Fruit fly (Drosophila melanogaster) whole organism, wandering third instar larva: ENCODE measurements around the gene Nuak.

Experiments used
- Abd-B ChIP-seq: fragments of >200 bp; optimal IDR thresholded peaks from 2 replicates; lab custom pipeline; 2017; ENCODE audit warnings: missing biosample characterization, missing genetic modification characterization
- CG32264 ChIP-seq: fragments of 200-800 bp; sonication (Bioruptor generic); optimal IDR thresholded peaks from 2 replicates; lab custom pipeline; 2016; ENCODE audit warnings: missing biosample characterization, missing genetic modification characterization
- CG9705 ChIP-seq: fragments of 200-800 bp; sonication (Bioruptor generic); optimal IDR thresholded peaks from 2 replicates; lab custom pipeline; 2018; ENCODE audit warnings: missing biosample characterization, mild to moderate bottlenecking, missing genetic modification characterization
- CrebA ChIP-seq: fragments of 200-800 bp; sonication (Bioruptor generic); optimal IDR thresholded peaks from 2 replicates; lab custom pipeline; 2016; ENCODE audit warnings: missing biosample characterization, mild to moderate bottlenecking, missing genetic modification characterization, borderline replicate concordance
- Dfd ChIP-seq: fragments of >200 bp; optimal IDR thresholded peaks from 2 replicates; lab custom pipeline; 2017; ENCODE audit warnings: missing biosample characterization, missing genetic modification characterization
- Dif ChIP-seq: fragments of 200-275, 200-300 bp; sonication (Bioruptor generic); optimal IDR thresholded peaks from 2 replicates; lab custom pipeline; 2018; ENCODE audit warnings: missing biosample characterization, missing genetic modification characterization; ENCODE audit not compliant: partially characterized antibody
- GATAd ChIP-seq: sonication (Bioruptor generic); optimal IDR thresholded peaks from 2 replicates; lab custom pipeline; 2016; ENCODE audit warnings: missing biosample characterization, missing genetic modification characterization
- HLH106 ChIP-seq: fragments of 200-800 bp; optimal IDR thresholded peaks from 3 replicates; lab custom pipeline; 2019; ENCODE audit warnings: missing biosample characterization, mild to moderate bottlenecking, missing genetic modification characterization, moderate library complexity
- Hnf4 ChIP-seq: fragments of 200-800 bp; sonication (Bioruptor generic); optimal IDR thresholded peaks from 2 replicates; lab custom pipeline; 2016; ENCODE audit warnings: missing biosample characterization, mild to moderate bottlenecking, missing genetic modification characterization
- Hr83 ChIP-seq: fragments of 200-300 bp; sonication (Bioruptor generic); optimal IDR thresholded peaks from 2 replicates; lab custom pipeline; 2016; ENCODE audit warnings: missing biosample characterization, mild to moderate bottlenecking, missing genetic modification characterization, moderate library complexity; ENCODE audit not compliant: poor library complexity, severe bottlenecking
- Jra ChIP-seq: sonication (Bioruptor generic); optimal IDR thresholded peaks from 2 replicates; lab custom pipeline; 2016; ENCODE audit warnings: missing biosample characterization, missing genetic modification characterization
- Mio ChIP-seq: sonication (Bioruptor generic); optimal IDR thresholded peaks from 2 replicates; lab custom pipeline; 2016; ENCODE audit warnings: missing biosample characterization, missing genetic modification characterization
- Myc ChIP-seq: fragments of >200 bp; optimal IDR thresholded peaks from 2 replicates; lab custom pipeline; 2017
- N ChIP-seq: fragments of >200 bp; optimal IDR thresholded peaks from 2 replicates; lab custom pipeline; 2018; ENCODE audit warnings: missing biosample characterization, missing external identifiers, missing genetic modification characterization
- Rel ChIP-seq, 2 experiments: fragments of 200-800 bp; sonication (Bioruptor generic) in 1 of 2; optimal IDR thresholded peaks; 2 replicates in 1 of 2; 3 replicates in 1 of 2; lab custom pipeline; 2016 to 2019; ENCODE audit warnings: mild to moderate bottlenecking in 2 of 2, missing biosample characterization in 2 of 2, missing genetic modification characterization in 2 of 2, moderate library complexity in 1 of 2
- Vsx2 ChIP-seq: fragments of 200-300, 225-300 bp; sonication (Bioruptor generic); optimal IDR thresholded peaks from 2 replicates; lab custom pipeline; 2018; ENCODE audit warnings: missing biosample characterization, missing genetic modification characterization; ENCODE audit not compliant: partially characterized antibody
- br ChIP-seq: fragments of 200-800 bp; sonication (Bioruptor generic); optimal IDR thresholded peaks from 2 replicates; lab custom pipeline; 2016; ENCODE audit warnings: missing biosample characterization, missing genetic modification characterization
- brk ChIP-seq: fragments of 200-800 bp; sonication (Bioruptor generic); optimal IDR thresholded peaks from 2 replicates; lab custom pipeline; 2016; ENCODE audit warnings: missing biosample characterization, mild to moderate bottlenecking, missing genetic modification characterization
- dl ChIP-seq, 2 experiments: fragments of 175-275, 200-275 bp in 1 of 2; fragments of 200-275 bp in 1 of 2; sonication (Bioruptor generic); optimal IDR thresholded peaks; lab custom pipeline; 2018; ENCODE audit warnings: mild to moderate bottlenecking in 2 of 2, missing biosample characterization in 2 of 2, missing genetic modification characterization in 2 of 2, moderate library complexity in 2 of 2; ENCODE audit not compliant: partially characterized antibody in 2 of 2, insufficient read depth in 1 of 2
- dmrt93B ChIP-seq: fragments of 200-800 bp; sonication (Bioruptor generic); optimal IDR thresholded peaks from 2 replicates; lab custom pipeline; 2018; ENCODE audit warnings: missing biosample characterization, mild to moderate bottlenecking, missing genetic modification characterization
- dsf ChIP-seq: sonication (Bioruptor generic); optimal IDR thresholded peaks from 2 replicates; lab custom pipeline; 2016; ENCODE audit warnings: missing biosample characterization, missing genetic modification characterization, borderline replicate concordance
- ey ChIP-seq: fragments of 200-800 bp; sonication (Bioruptor generic); optimal IDR thresholded peaks from 2 replicates; lab custom pipeline; 2016; ENCODE audit warnings: missing biosample characterization, missing genetic modification characterization
- foxo ChIP-seq, 2 experiments: fragments of 200-800 bp; sonication (Bioruptor generic); optimal IDR thresholded peaks; 2 replicates in 1 of 2; 3 replicates in 1 of 2; lab custom pipeline; 2016 to 2017; ENCODE audit warnings: missing biosample characterization in 2 of 2, missing genetic modification characterization in 2 of 2
- fru ChIP-seq: fragments of 200-800 bp; sonication (Bioruptor generic); optimal IDR thresholded peaks from 3 replicates; lab custom pipeline; 2016; ENCODE audit warnings: missing biosample characterization, mild to moderate bottlenecking, missing genetic modification characterization
- h ChIP-seq: fragments of 200-800 bp; sonication (Bioruptor generic); optimal IDR thresholded peaks from 3 replicates; lab custom pipeline; 2016; ENCODE audit warnings: missing biosample characterization, mild to moderate bottlenecking, missing genetic modification characterization
- jim ChIP-seq: fragments of 175-275, 200-325 bp; sonication (Bioruptor generic); optimal IDR thresholded peaks from 2 replicates; lab custom pipeline; 2016; ENCODE audit warnings: missing biosample characterization, mild to moderate bottlenecking, missing genetic modification characterization
- pan ChIP-seq: fragments of >200 bp; optimal IDR thresholded peaks from 2 replicates; lab custom pipeline; 2017
- psq ChIP-seq: fragments of 200-800 bp; sonication (Bioruptor generic); optimal IDR thresholded peaks from 3 replicates; lab custom pipeline; 2017; ENCODE audit warnings: missing biosample characterization, mild to moderate bottlenecking, missing genetic modification characterization, moderate library complexity
- sv ChIP-seq: fragments of 200-800 bp; sonication (Bioruptor generic); optimal IDR thresholded peaks from 3 replicates; lab custom pipeline; 2016; ENCODE audit warnings: missing biosample characterization, missing genetic modification characterization
- tai ChIP-seq: sonication (Bioruptor generic); optimal IDR thresholded peaks from 2 replicates; lab custom pipeline; 2016; ENCODE audit warnings: missing biosample characterization, missing genetic modification characterization
- woc ChIP-seq: sonication (Bioruptor generic); optimal IDR thresholded peaks from 2 replicates; lab custom pipeline; 2016; ENCODE audit warnings: missing biosample characterization, mild to moderate bottlenecking, missing genetic modification characterization

Gene Nuak

dm6 chr3R:10268865-10269442 lies 4.8 kb downstream of the Nuak start (continued):
- TF ChIP-seq Mio (no peak), Hr83 (peak; percentile 52), pan (lab: Kevin White, UChicago) (no peak), Jra (GFP tag; lab: Kevin White, UChicago) (peak; percentile 67), Rel (GFP tag; optimal IDR thresholded peaks at IDR 0.05; lab: Kevin White, UChicago) (no peak), Rel (tag; optimal IDR thresholded peaks at IDR 0.05; lab: Kevin White, UChicago) (no peak), dsf (GFP tag; lab: Kevin White, UChicago) (peak; percentile 18)

- TF ChIP-seq dmrt93B (GFP tag; lab: Kevin White, UChicago), result no peak
- TF ChIP-seq pan (lab: Kevin White, UChicago), result no peak
- no peak for TF ChIP-seq Vsx2 (GFP tag; lab: Kevin White, UChicago)
- TF ChIP-seq ey, result no peak
- TF ChIP-seq CG9705 (GFP tag; lab: Kevin White, UChicago), result no peak
- no peak for TF ChIP-seq Myc (lab: Kevin White, UChicago)
- TF ChIP-seq Dfd (GFP tag; lab: Kevin White, UChicago), result no peak
- no peak for TF ChIP-seq Mio
These were observed 5.9 kb downstream of the Nuak start for dm6 chr3R:10269921-10270431.

dm6 chr3R:10272695-10273094 lies 8.6 kb downstream of the Nuak start:
- TF ChIP-seq GATAd (GFP tag; lab: Kevin White, UChicago), result no peak
- no peak for TF ChIP-seq Rel (GFP tag; optimal IDR thresholded peaks at IDR 0.05; lab: Kevin White, UChicago)
- no peak for TF ChIP-seq Rel (tag; optimal IDR thresholded peaks at IDR 0.05; lab: Kevin White, UChicago)
- TF ChIP-seq Jra (GFP tag; lab: Kevin White, UChicago), result no peak
- TF ChIP-seq N, result no peak
- TF ChIP-seq br (GFP tag; lab: Kevin White, UChicago), result no peak
- no peak for TF ChIP-seq tai (GFP tag; lab: Kevin White, UChicago)
- no peak for TF ChIP-seq CG32264 (GFP tag; lab: Kevin White, UChicago)
- TF ChIP-seq dmrt93B (GFP tag; lab: Kevin White, UChicago), result no peak
- TF ChIP-seq dl (GFP tag; optimal IDR thresholded peaks at IDR 0.05; lab: Kevin White, UChicago; ENCODE audit: insufficient read depth in 1 of 2, partially characterized antibody in 2 of 2), result no peak
- no peak for TF ChIP-seq fru (GFP tag; lab: Kevin White, UChicago)
- TF ChIP-seq sv (GFP tag; lab: Kevin White, UChicago), result no peak
- no peak for TF ChIP-seq brk (GFP tag; lab: Kevin White, UChicago)
- TF ChIP-seq ey, result no peak
- TF ChIP-seq Abd-B (GFP tag; lab: Kevin White, UChicago), result no peak
- TF ChIP-seq pan (lab: Kevin White, UChicago), result no peak
- no peak for TF ChIP-seq HLH106
- TF ChIP-seq jim, result no peak
- TF ChIP-seq Myc (lab: Kevin White, UChicago), result no peak
- no peak for TF ChIP-seq CG9705 (GFP tag; lab: Kevin White, UChicago)
- no peak for TF ChIP-seq h (GFP tag; lab: Kevin White, UChicago)

dm6 chr3R:10274306-10274705 lies 10.2 kb downstream of the Nuak start:
- TF ChIP-seq HLH106 (no peak), CrebA (GFP tag; lab: Kevin White, UChicago) (no peak), foxo (GFP tag; optimal IDR thresholded peaks at IDR 0.05; lab: Kevin White, UChicago) (no peak), Vsx2 (GFP tag; lab: Kevin White, UChicago) (no peak), Jra (GFP tag; lab: Kevin White, UChicago) (no peak), psq (GFP tag; lab: Kevin White, UChicago) (no peak), CG9705 (GFP tag; lab: Kevin White, UChicago) (no peak), dmrt93B (GFP tag; lab: Kevin White, UChicago) (no peak), woc (GFP tag; lab: Kevin White, UChicago) (no peak), ey (no peak), Hnf4 (GFP tag; lab: Kevin White, UChicago) (no peak), Dif (GFP tag; lab: Kevin White, UChicago) (no peak), tai (GFP tag; lab: Kevin White, UChicago) (no peak), dsf (GFP tag; lab: Kevin White, UChicago) (no peak), h (GFP tag; lab: Kevin White, UChicago) (no peak), dl (GFP tag; optimal IDR thresholded peaks at IDR 0.05; lab: Kevin White, UChicago; ENCODE audit: insufficient read depth in 1 of 2, partially characterized antibody in 2 of 2) (no peak), jim (no peak), Hr83 (no peak), br (GFP tag; lab: Kevin White, UChicago) (no peak), fru (GFP tag; lab: Kevin White, UChicago) (no peak)
